Worm (Caenorhabditis elegans) whole organism, L1 larva: ENCODE results near the gene F46H5.7.

Experiments used
- C16A3.4 ChIP-seq: fragments of 150-350 bp; optimal IDR thresholded peaks from 2 replicates; lab custom pipeline; 2014; ENCODE audit warnings: missing biosample characterization, missing genetic modification characterization
- C34B4.2 ChIP-seq: sonication (generic microtip); optimal IDR thresholded peaks from 2 replicates; lab custom pipeline; 2017; ENCODE audit warnings: mild to moderate bottlenecking, missing genetic modification characterization, missing compliant biosample characterization
- F16B12.6 ChIP-seq: fragments of 150-350 bp; optimal IDR thresholded peaks from 2 replicates; lab custom pipeline; 2014; ENCODE audit warnings: missing biosample characterization, missing genetic modification characterization
- Y116A8C.19 ChIP-seq: sonication (generic microtip); optimal IDR thresholded peaks from 2 replicates; lab custom pipeline; 2016; ENCODE audit warnings: missing compliant biosample characterization, missing genetic modification characterization, borderline replicate concordance
- aha-1 ChIP-seq: fragments of 150-350 bp; optimal IDR thresholded peaks from 2 replicates; lab custom pipeline; 2014; ENCODE audit warnings: missing biosample characterization, missing genetic modification characterization
- ama-1 ChIP-seq: fragments of 150-350 bp; optimal IDR thresholded peaks from 2 replicates; lab custom pipeline; 2014
- ceh-63 ChIP-seq: fragments of 200-800 bp; sonication (Bioruptor generic); optimal IDR thresholded peaks from 2 replicates; lab custom pipeline; 2018; ENCODE audit warnings: mild to moderate bottlenecking, missing genetic modification characterization, missing compliant biosample characterization
- ceh-8 ChIP-seq: fragments of 200-800 bp; sonication (Bioruptor generic); optimal IDR thresholded peaks from 2 replicates; lab custom pipeline; 2018; ENCODE audit warnings: mild to moderate bottlenecking, missing genetic modification characterization, moderate library complexity, missing compliant biosample characterization
- ceh-90 ChIP-seq: sonication (generic microtip); optimal IDR thresholded peaks from 2 replicates; lab custom pipeline; 2016; ENCODE audit warnings: missing genetic modification characterization, missing compliant biosample characterization
- ces-1 ChIP-seq: fragments of 150-350 bp; optimal IDR thresholded peaks from 2 replicates; lab custom pipeline; 2014; ENCODE audit warnings: missing biosample characterization, missing genetic modification reagents, missing genetic modification characterization
- dpl-1 ChIP-seq, 3 experiments: fragments of 150-350 bp in 2 of 3; sonication (generic microtip) in 1 of 3; optimal IDR thresholded peaks; 2 replicates each; lab custom pipeline; 2014 to 2017; ENCODE audit warnings: missing biosample characterization in 3 of 3, missing genetic modification characterization in 3 of 3, missing genetic modification reagents in 3 of 3
- dsc-1 ChIP-seq: sonication (generic microtip); optimal IDR thresholded peaks from 2 replicates; lab custom pipeline; 2016; ENCODE audit warnings: mild to moderate bottlenecking, missing genetic modification characterization, missing compliant biosample characterization
- efl-1 ChIP-seq, 4 experiments: fragments of 150-350 bp; optimal IDR thresholded peaks in 3 of 4; peaks in 1 of 4; 1 replicate in 1 of 4; 2 replicates in 3 of 4; lab custom pipeline; 2014; ENCODE audit warnings: missing biosample characterization in 2 of 4, missing genetic modification characterization in 2 of 4, missing genetic modification reagents in 2 of 4
- elt-2 ChIP-seq: sonication (generic microtip); optimal IDR thresholded peaks from 2 replicates; lab custom pipeline; 2016; ENCODE audit warnings: missing genetic modification characterization, mild to moderate bottlenecking, inconsistent platforms, missing compliant biosample characterization, missing genetic modification reagents
- elt-3 ChIP-seq, 6 experiments: fragments of 150-350 bp in 1 of 6; sonication (generic microtip); optimal IDR thresholded peaks; 2 replicates each; lab custom pipeline; 2017 to 2018; ENCODE audit warnings: missing biosample characterization in 6 of 6, missing genetic modification characterization in 6 of 6, inconsistent platforms in 1 of 6
- ets-5 ChIP-seq: fragments of 200-800 bp; sonication (Bioruptor generic); IDR thresholded peaks from 2 replicates; pipeline ENCODE4 v1.3.6; 2022; ENCODE audit warnings: missing genetic modification characterization, missing compliant biosample characterization
- fkh-10 ChIP-seq: sonication (generic microtip); optimal IDR thresholded peaks from 2 replicates; lab custom pipeline; 2017; ENCODE audit warnings: missing biosample characterization, missing genetic modification reagents, missing genetic modification characterization
- fkh-4 ChIP-seq: sonication (generic microtip); optimal IDR thresholded peaks from 2 replicates; lab custom pipeline; 2016; ENCODE audit warnings: missing compliant biosample characterization, missing genetic modification characterization, borderline replicate concordance
- fos-1 ChIP-seq: fragments of 150-350 bp; optimal IDR thresholded peaks from 2 replicates; lab custom pipeline; 2014; ENCODE audit warnings: missing biosample characterization, missing genetic modification characterization
- grh-1 ChIP-seq: fragments of 200-800 bp; sonication (Bioruptor generic); IDR thresholded peaks from 2 replicates; pipeline ENCODE4 v1.3.6; 2022; ENCODE audit warnings: missing genetic modification reagents, missing genetic modification characterization, missing compliant biosample characterization
- hlh-17 ChIP-seq: fragments of 200-800 bp; sonication (Bioruptor generic); optimal IDR thresholded peaks from 2 replicates; lab custom pipeline; 2018; ENCODE audit warnings: missing genetic modification characterization, mild to moderate bottlenecking, missing compliant biosample characterization, moderate library complexity, borderline replicate concordance
- hpl-2 ChIP-seq: fragments of 150-350 bp; optimal IDR thresholded peaks from 2 replicates; lab custom pipeline; 2014; ENCODE audit warnings: missing biosample characterization, missing genetic modification reagents, missing genetic modification characterization
- irx-1 ChIP-seq: sonication (generic microtip); optimal IDR thresholded peaks from 2 replicates; lab custom pipeline; 2016; ENCODE audit warnings: missing genetic modification characterization, missing compliant biosample characterization
- isw-1 ChIP-seq: fragments of 200-800 bp; sonication (Bioruptor generic); IDR thresholded peaks from 2 replicates; pipeline ENCODE4 v1.3.6; 2022; ENCODE audit warnings: missing genetic modification characterization, missing compliant biosample characterization
- jun-1 ChIP-seq: fragments of 150-350 bp; optimal IDR thresholded peaks from 2 replicates; lab custom pipeline; 2014; ENCODE audit warnings: missing biosample characterization, missing genetic modification reagents, missing genetic modification characterization
- lin-13 ChIP-seq: fragments of 150-350 bp; optimal IDR thresholded peaks from 2 replicates; lab custom pipeline; 2014; ENCODE audit warnings: missing biosample characterization, missing genetic modification reagents, missing genetic modification characterization
- lin-14 ChIP-seq: fragments of 200-800 bp; sonication (Bioruptor generic); optimal IDR thresholded peaks from 2 replicates; lab custom pipeline; 2018; ENCODE audit warnings: mild to moderate bottlenecking, missing genetic modification characterization, moderate library complexity, missing compliant biosample characterization
- lin-35 ChIP-seq, 2 experiments: fragments of 150-350 bp; optimal IDR thresholded peaks; 2 replicates each; lab custom pipeline; 2014; ENCODE audit warnings: missing biosample characterization in 2 of 2, missing genetic modification characterization in 2 of 2, missing genetic modification reagents in 2 of 2
- lin-39 ChIP-seq: fragments of 150-350 bp; optimal IDR thresholded peaks from 2 replicates; lab custom pipeline; 2014; ENCODE audit warnings: missing biosample characterization, missing genetic modification reagents, missing genetic modification characterization
- lir-3 ChIP-seq: sonication (generic microtip); optimal IDR thresholded peaks from 2 replicates; lab custom pipeline; 2016; ENCODE audit warnings: mild to moderate bottlenecking, missing genetic modification characterization, moderate library complexity, missing compliant biosample characterization; ENCODE audit not compliant: poor library complexity
- lsy-2 ChIP-seq, 2 experiments: fragments of 150-350 bp; optimal IDR thresholded peaks; 2 replicates each; lab custom pipeline; 2014; ENCODE audit warnings: missing biosample characterization in 2 of 2, missing genetic modification characterization in 2 of 2
- mdl-1 ChIP-seq, 2 experiments: fragments of 150-350 bp; optimal IDR thresholded peaks; 2 replicates each; lab custom pipeline; 2014 to 2017; ENCODE audit warnings: missing biosample characterization in 2 of 2, missing genetic modification characterization in 2 of 2, inconsistent platforms in 1 of 2
- nhr-19 ChIP-seq: fragments of 200-800 bp; sonication (Bioruptor generic); conservative IDR thresholded peaks from 2 replicates; pipeline ENCODE4 v1.3.6; 2022; ENCODE audit warnings: missing genetic modification characterization, missing compliant biosample characterization
- nhr-237 ChIP-seq: fragments of 150-350 bp; optimal IDR thresholded peaks from 2 replicates; lab custom pipeline; 2014; ENCODE audit warnings: missing biosample characterization, missing genetic modification characterization
- nhr-47 ChIP-seq: sonication (generic microtip); optimal IDR thresholded peaks from 2 replicates; lab custom pipeline; 2016; ENCODE audit warnings: mild to moderate bottlenecking, missing genetic modification characterization, moderate library complexity, missing compliant biosample characterization
- nhr-77 ChIP-seq: fragments of 150-350 bp; optimal IDR thresholded peaks from 2 replicates; lab custom pipeline; 2014; ENCODE audit warnings: missing biosample characterization, missing genetic modification characterization
- nhr-84 ChIP-seq: sonication (generic microtip); optimal IDR thresholded peaks from 2 replicates; lab custom pipeline; 2017; ENCODE audit warnings: missing biosample characterization, missing genetic modification characterization
- nhr-85 ChIP-seq: sonication (generic microtip); peaks from one replicate; lab custom pipeline; 2016; ENCODE audit warnings: missing genetic modification characterization, inconsistent platforms, missing compliant biosample characterization
- skn-1 ChIP-seq: fragments of 150-350 bp; optimal IDR thresholded peaks from 2 replicates; lab custom pipeline; 2014; ENCODE audit warnings: missing biosample characterization, missing genetic modification characterization
- snpc-4 ChIP-seq: fragments of 150-350 bp; optimal IDR thresholded peaks from 2 replicates; lab custom pipeline; 2014; ENCODE audit warnings: missing biosample characterization, missing genetic modification characterization
- sox-4 ChIP-seq: sonication (generic microtip); optimal IDR thresholded peaks from 2 replicates; lab custom pipeline; 2016; ENCODE audit warnings: missing genetic modification characterization, missing compliant biosample characterization
- sup-37 ChIP-seq: fragments of 200-800 bp; sonication (Bioruptor generic); optimal IDR thresholded peaks from 2 replicates; lab custom pipeline; 2018; ENCODE audit warnings: mild to moderate bottlenecking, missing genetic modification characterization, missing compliant biosample characterization
- tbx-2 ChIP-seq: sonication (generic microtip); optimal IDR thresholded peaks from 2 replicates; lab custom pipeline; 2016; ENCODE audit warnings: missing genetic modification characterization, missing compliant biosample characterization
- tlp-1 ChIP-seq: fragments of 150-350 bp; optimal IDR thresholded peaks from 2 replicates; lab custom pipeline; 2014; ENCODE audit warnings: missing biosample characterization, missing genetic modification characterization
- unc-130 ChIP-seq: fragments of 150-350 bp; optimal IDR thresholded peaks from 2 replicates; lab custom pipeline; 2017; ENCODE audit warnings: missing biosample characterization, missing genetic modification characterization, inconsistent platforms
- unc-62 ChIP-seq: fragments of 150-350 bp; optimal IDR thresholded peaks from 2 replicates; lab custom pipeline; 2014; ENCODE audit warnings: missing biosample characterization, missing genetic modification reagents, missing genetic modification characterization
- unc-86 ChIP-seq: sonication (generic microtip); optimal IDR thresholded peaks from 2 replicates; lab custom pipeline; 2016; ENCODE audit warnings: missing genetic modification characterization, missing compliant biosample characterization
- unc-98 ChIP-seq: fragments of 200-800 bp; sonication (Bioruptor generic); IDR thresholded peaks from 2 replicates; pipeline ENCODE4 v1.3.6; 2022; ENCODE audit warnings: missing genetic modification characterization, missing compliant biosample characterization
- vab-15 ChIP-seq: sonication (generic microtip); optimal IDR thresholded peaks from 2 replicates; lab custom pipeline; 2017; ENCODE audit warnings: missing genotype, mild to moderate bottlenecking, missing genetic modification characterization, missing compliant biosample characterization
- xbp-1 ChIP-seq: sonication (generic microtip); optimal IDR thresholded peaks from 2 replicates; lab custom pipeline; 2016; ENCODE audit warnings: missing genetic modification characterization, missing compliant biosample characterization
- zag-1 ChIP-seq: fragments of 150-350 bp; optimal IDR thresholded peaks from 2 replicates; lab custom pipeline; 2014; ENCODE audit warnings: missing biosample characterization, missing genetic modification characterization
- ztf-11 ChIP-seq, 2 experiments: sonication (generic microtip); optimal IDR thresholded peaks; 2 replicates each; lab custom pipeline; 2016 to 2017; ENCODE audit warnings: missing genetic modification characterization in 2 of 2, missing biosample characterization in 1 of 2, missing compliant biosample characterization in 1 of 2
- ztf-4 ChIP-seq: fragments of 150-350 bp; optimal IDR thresholded peaks from 2 replicates; lab custom pipeline; 2014; ENCODE audit warnings: missing biosample characterization, missing genetic modification characterization

Gene F46H5.7

ce11 chrX:7284724-7285184 is 42.0 kb upstream of the F46H5.7 start:
- TF ChIP-seq nhr-77 (tag; lab: Kevin White, UChicago) (peak; percentile 27), lin-14 (peak; percentile 94), skn-1 (tag; lab: Kevin White, UChicago) (no peak), unc-62 (no peak), unc-86 (tag; lab: Kevin White, UChicago) (peak; percentile 76), jun-1 (tag; lab: Kevin White, UChicago) (no peak), isw-1 (GFP tag; lab: Robert Waterston, UW) (peak; percentile 33; the same call in 1 of the 2 replicates), hlh-17 (GFP tag; lab: Kevin White, UChicago) (no peak), ama-1 (lab: Kevin White, UChicago) (no peak), dsc-1 (peak; percentile 44), sup-37 (GFP tag; lab: Kevin White, UChicago) (no peak), tlp-1 (tag; lab: Kevin White, UChicago) (no peak), fkh-10 (GFP tag; lab: Kevin White, UChicago) (peak; percentile 96), zag-1 (tag; lab: Kevin White, UChicago) (peak; percentile 70), Y116A8C.19 (tag; lab: Kevin White, UChicago) (no peak), unc-130 (tag; lab: Kevin White, UChicago) (no peak), lin-13 (GFP tag; lab: Kevin White, UChicago) (no peak), C34B4.2 (tag; lab: Kevin White, UChicago) (no peak), tbx-2 (tag; lab: Kevin White, UChicago) (peak; percentile 67), lin-35 (GFP tag; optimal IDR thresholded peaks at IDR 0.05; lab: Kevin White, UChicago) (peak in 1 of 2 experiments; percentile 4), lin-39 (tag; lab: Kevin White, UChicago) (no peak), C16A3.4 (tag; lab: Kevin White, UChicago) (peak; percentile 1), ceh-63 (GFP tag; lab: Kevin White, UChicago) (no peak), F16B12.6 (tag; lab: Kevin White, UChicago) (no peak), ces-1 (GFP tag; lab: Kevin White, UChicago) (no peak), xbp-1 (tag; lab: Kevin White, UChicago) (peak; percentile 29), elt-3 (tag; optimal IDR thresholded peaks at IDR 0.05; lab: Kevin White, UChicago) (no peak), aha-1 (no peak), ceh-90 (tag; lab: Kevin White, UChicago) (no peak), ets-5 (GFP tag; lab: Robert Waterston, UW) (no peak), elt-2 (no peak), sox-4 (no peak), ceh-8 (no peak), vab-15 (tag; lab: Kevin White, UChicago) (no peak), nhr-19 (GFP tag; lab: Robert Waterston, UW) (no peak), nhr-47 (tag; lab: Kevin White, UChicago) (peak; percentile 59), fkh-4 (tag; lab: Kevin White, UChicago) (no peak), nhr-84 (tag; lab: Kevin White, UChicago) (no peak), lsy-2 (tag; optimal IDR thresholded peaks at IDR 0.05; lab: Kevin White, UChicago) (peak; percentile 16 to 63), ztf-4 (no peak), grh-1 (GFP tag; lab: Robert Waterston, UW) (no peak), mdl-1 (tag; optimal IDR thresholded peaks at IDR 0.05; lab: Kevin White, UChicago) (no peak), fos-1 (tag; lab: Kevin White, UChicago) (peak; percentile 7), lir-3 (no peak), dpl-1 (GFP tag; optimal IDR thresholded peaks at IDR 0.05; lab: Kevin White, UChicago) (no peak), unc-98 (GFP tag; lab: Robert Waterston, UW) (no peak), hpl-2 (no peak), nhr-85 (no peak), snpc-4 (tag; lab: Kevin White, UChicago) (no peak), irx-1 (tag; lab: Kevin White, UChicago) (no peak), nhr-237 (no peak), efl-1 (optimal IDR thresholded peaks at IDR 0.05; lab: Kevin White, UChicago) (peak; percentile 19 to 21), efl-1 (GFP tag; optimal IDR thresholded peaks at IDR 0.05 in 1 of 2; lab: Kevin White, UChicago) (no peak), ztf-11 (tag; optimal IDR thresholded peaks at IDR 0.05; lab: Kevin White, UChicago) (no peak)
